Fruit fly (Drosophila melanogaster): ENCODE results near the gene CtIP.

CtIP gene

DNA sequence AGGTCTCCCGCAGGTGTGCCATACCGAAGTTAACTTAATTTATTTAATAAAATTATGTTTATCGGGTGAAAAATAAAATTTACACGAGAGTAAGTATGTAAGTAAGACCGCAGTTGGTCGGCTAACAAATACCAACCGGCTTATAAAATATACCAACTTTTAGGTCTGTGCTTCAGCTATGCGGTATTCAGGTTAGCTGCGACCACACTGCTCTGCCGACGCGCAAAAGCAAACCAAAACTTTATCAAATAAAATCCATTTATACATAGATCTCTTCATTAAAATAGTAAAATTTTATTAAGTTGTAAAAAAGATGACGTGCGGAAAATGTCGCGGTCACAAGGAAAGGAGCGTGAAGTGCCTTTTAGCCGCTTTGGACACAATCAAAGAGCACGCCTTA lies at the start of gene CtIP, which contains the start of gene mRpL15:
Gene CtIP (plus strand): TSS at position 182 of the 400 bp plus-strand sequence.
Gene mRpL15 (minus strand): TSS at position 141 of the 400 bp plus-strand sequence.
- TF ChIP-seq EcR (GFP tag; optimal IDR thresholded peaks at IDR 0.05) (no peak), CG8478 (optimal IDR thresholded peaks at IDR 0.05) (no peak), pan (optimal IDR thresholded peaks at IDR 0.05) (no peak), psq (optimal IDR thresholded peaks at IDR 0.05) (no peak), Dll (optimal IDR thresholded peaks at IDR 0.05) (no peak), usp (GFP tag; optimal IDR thresholded peaks at IDR 0.05) (no peak)

DNA sequence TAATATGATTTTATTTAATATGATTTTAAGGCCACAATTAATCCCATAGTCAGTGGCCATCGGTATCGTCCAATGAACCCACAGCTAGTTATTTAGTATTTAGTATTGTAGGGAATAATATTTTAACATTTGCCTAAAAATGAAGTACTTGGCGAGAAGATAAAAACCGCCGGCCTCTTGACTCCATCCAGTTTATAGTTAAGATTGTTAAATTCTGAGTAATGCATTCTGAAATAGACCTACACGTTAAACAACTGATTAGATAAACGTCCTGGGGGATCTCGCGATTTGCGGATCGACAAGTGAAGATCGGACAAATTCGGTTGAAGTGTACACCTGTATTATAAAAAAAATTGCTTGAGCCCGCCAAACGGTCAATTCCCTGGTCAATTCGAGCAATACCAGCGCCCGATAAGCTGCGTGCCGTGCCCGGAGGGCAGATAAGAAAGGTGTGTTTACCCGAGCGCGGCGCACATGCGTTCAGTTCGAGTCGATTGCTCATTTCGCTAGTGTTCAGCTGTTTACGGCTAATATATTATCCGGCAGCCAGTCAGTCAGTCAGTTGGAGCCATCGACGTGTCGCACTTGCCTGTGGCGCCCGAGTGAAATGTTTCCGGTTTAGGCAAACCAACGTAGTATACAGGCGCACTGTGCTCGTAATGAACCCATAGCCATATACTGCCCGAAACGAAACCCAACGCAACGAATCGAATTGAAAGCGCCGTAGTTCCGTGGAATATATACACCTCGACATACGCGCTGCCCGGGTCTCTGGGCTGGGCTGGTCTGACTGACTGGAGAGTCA lies 48.8 kb upstream of the CtIP start:
- no peak for TF ChIP-seq pan (optimal IDR thresholded peaks at IDR 0.05)
- TF ChIP-seq CG8478 (optimal IDR thresholded peaks at IDR 0.05) = no peak
- no peak for TF ChIP-seq psq (optimal IDR thresholded peaks at IDR 0.05)
- no peak for TF ChIP-seq Dll (optimal IDR thresholded peaks at IDR 0.05)
- TF ChIP-seq usp (GFP tag; optimal IDR thresholded peaks at IDR 0.05) = no peak
- TF ChIP-seq EcR (GFP tag; optimal IDR thresholded peaks at IDR 0.05) = no peak

dm6 chr3L:20387843-20388163 lies 48.2 kb upstream of the CtIP start:
- no peak for TF ChIP-seq CG8478 (optimal IDR thresholded peaks at IDR 0.05)

DNA sequence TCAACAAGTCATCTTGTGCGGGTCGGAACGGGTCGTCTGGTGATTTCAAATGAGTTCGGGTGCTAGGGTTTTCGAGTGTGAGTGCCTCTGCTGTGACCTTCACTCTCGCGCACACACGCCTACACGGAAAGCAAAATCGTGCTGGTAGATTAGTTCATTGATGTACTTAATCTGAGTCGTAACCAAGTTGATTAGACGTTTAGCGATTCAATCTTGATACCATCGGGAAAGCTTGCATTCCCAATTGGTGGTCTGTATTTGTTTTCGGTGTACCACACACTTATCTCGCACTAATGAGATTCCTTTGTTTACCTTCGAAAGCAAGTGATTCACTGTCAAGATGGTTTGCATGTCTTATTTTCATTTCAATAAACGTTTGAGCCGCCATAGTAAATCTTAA lies 47.1 kb upstream of the CtIP start:
- no peak for TF ChIP-seq Dll (optimal IDR thresholded peaks at IDR 0.05)
- TF ChIP-seq pan (optimal IDR thresholded peaks at IDR 0.05) = no peak
- no peak for TF ChIP-seq psq (optimal IDR thresholded peaks at IDR 0.05)
- no peak for TF ChIP-seq CG8478 (optimal IDR thresholded peaks at IDR 0.05)
- no peak for TF ChIP-seq EcR (GFP tag; optimal IDR thresholded peaks at IDR 0.05)
- TF ChIP-seq usp (GFP tag; optimal IDR thresholded peaks at IDR 0.05) = no peak

dm6 chr3L:20393357-20393756 lies 42.7 kb upstream of the CtIP start, which contains the start of gene CG33969:
Gene CG33969 (minus strand): TSS chr3L:20393553.
- TF ChIP-seq EcR (GFP tag; optimal IDR thresholded peaks at IDR 0.05) (no peak), Dll (optimal IDR thresholded peaks at IDR 0.05) (no peak), CG8478 (optimal IDR thresholded peaks at IDR 0.05) (no peak), usp (GFP tag; optimal IDR thresholded peaks at IDR 0.05) (no peak), pan (optimal IDR thresholded peaks at IDR 0.05) (no peak), psq (optimal IDR thresholded peaks at IDR 0.05) (no peak)

- TF ChIP-seq Dll (optimal IDR thresholded peaks at IDR 0.05) (no peak), EcR (GFP tag; optimal IDR thresholded peaks at IDR 0.05) (no peak), psq (optimal IDR thresholded peaks at IDR 0.05) (no peak), pan (optimal IDR thresholded peaks at IDR 0.05) (peak; percentile 67), CG8478 (optimal IDR thresholded peaks at IDR 0.05) (no peak), usp (GFP tag; optimal IDR thresholded peaks at IDR 0.05) (no peak)
Observed at dm6 chr3L:20395257-20395909, 40.7 kb upstream of the CtIP start.

DNA sequence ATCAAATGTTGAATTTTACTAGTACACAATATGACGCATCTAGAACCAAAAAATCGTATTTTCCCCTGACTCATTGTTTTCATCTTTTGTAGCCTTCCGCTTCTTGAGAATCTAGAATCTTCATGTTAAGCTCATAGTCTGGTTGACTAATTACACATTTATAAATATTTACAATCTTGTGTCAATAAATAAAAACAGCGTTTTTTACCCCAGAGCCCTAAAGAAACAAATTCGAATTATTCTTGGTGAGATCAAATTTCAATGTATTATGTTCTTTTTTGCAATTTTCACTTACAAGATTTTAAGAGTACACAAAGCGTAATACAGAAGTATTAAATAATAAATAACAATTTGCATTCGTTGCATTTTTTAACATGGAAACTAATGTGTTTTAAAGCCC lies 40.0 kb upstream of the CtIP start:
- no peak for TF ChIP-seq psq (optimal IDR thresholded peaks at IDR 0.05)
- TF ChIP-seq Dll (optimal IDR thresholded peaks at IDR 0.05) = no peak

dm6 chr3L:20397770-20398169 lies 38.3 kb upstream of the CtIP start:
- no peak for TF ChIP-seq EcR (GFP tag; optimal IDR thresholded peaks at IDR 0.05)
- TF ChIP-seq usp (GFP tag; optimal IDR thresholded peaks at IDR 0.05) = no peak
- TF ChIP-seq pan (optimal IDR thresholded peaks at IDR 0.05) = no peak
- no peak for TF ChIP-seq psq (optimal IDR thresholded peaks at IDR 0.05)
- TF ChIP-seq Dll (optimal IDR thresholded peaks at IDR 0.05) = no peak
- TF ChIP-seq CG8478 (optimal IDR thresholded peaks at IDR 0.05) = no peak

- TF ChIP-seq pan (optimal IDR thresholded peaks at IDR 0.05) (no peak), psq (optimal IDR thresholded peaks at IDR 0.05) (no peak), Dll (optimal IDR thresholded peaks at IDR 0.05) (no peak), CG8478 (optimal IDR thresholded peaks at IDR 0.05) (no peak), EcR (GFP tag; optimal IDR thresholded peaks at IDR 0.05) (no peak), usp (GFP tag; optimal IDR thresholded peaks at IDR 0.05) (no peak)
Observed at dm6 chr3L:20398243-20399222, 37.5 kb upstream of the CtIP start.

DNA sequence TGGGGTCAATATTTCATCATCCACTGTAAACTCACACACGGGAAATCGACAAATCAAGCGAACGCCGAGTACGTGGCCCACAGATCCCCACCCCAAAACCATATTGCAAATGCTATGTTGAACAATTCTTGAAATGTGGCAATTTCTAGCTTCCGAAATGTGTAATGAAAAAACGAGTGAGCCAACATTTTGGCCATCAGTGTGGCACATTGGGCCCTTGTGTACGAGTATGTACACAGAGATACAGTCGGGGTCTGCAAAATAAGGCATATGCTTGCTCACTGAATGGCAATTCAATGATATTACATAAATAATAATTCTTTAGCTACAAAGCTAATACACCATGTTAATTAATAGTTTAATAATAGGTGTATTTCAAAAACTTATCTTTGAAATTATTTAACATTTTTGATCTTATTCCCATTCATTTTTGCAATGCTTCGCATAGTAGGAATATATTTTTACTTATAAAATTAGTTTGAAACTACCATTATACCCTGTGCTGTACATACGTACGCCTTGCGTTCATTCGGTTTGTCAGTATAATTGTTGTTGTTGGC lies 36.4 kb upstream of the CtIP start:
- no peak for TF ChIP-seq CG8478 (optimal IDR thresholded peaks at IDR 0.05)
- TF ChIP-seq pan (optimal IDR thresholded peaks at IDR 0.05) = no peak
- TF ChIP-seq Dll (optimal IDR thresholded peaks at IDR 0.05) = no peak
- TF ChIP-seq usp (GFP tag; optimal IDR thresholded peaks at IDR 0.05) = no peak
- no peak for TF ChIP-seq EcR (GFP tag; optimal IDR thresholded peaks at IDR 0.05)

dm6 chr3L:20400515-20400914 lies 35.5 kb upstream of the CtIP start:
- TF ChIP-seq EcR (GFP tag; optimal IDR thresholded peaks at IDR 0.05) = no peak
- no peak for TF ChIP-seq pan (optimal IDR thresholded peaks at IDR 0.05)
- TF ChIP-seq usp (GFP tag; optimal IDR thresholded peaks at IDR 0.05) = no peak
- no peak for TF ChIP-seq Dll (optimal IDR thresholded peaks at IDR 0.05)
- TF ChIP-seq psq (optimal IDR thresholded peaks at IDR 0.05) = no peak
- TF ChIP-seq CG8478 (optimal IDR thresholded peaks at IDR 0.05) = no peak

Data from whole organism.